Worm (Caenorhabditis elegans) whole organism, early embryonic: ENCODE data around the gene nhr-131.

Experiments
- ama-1 ChIP-seq: fragments of 150-350 bp; optimal IDR thresholded peaks from 2 replicates; lab custom pipeline; 2014
- ceh-13 ChIP-seq: fragments of 200-800 bp; sonication (Bioruptor generic); optimal IDR thresholded peaks from 2 replicates; lab custom pipeline; 2018; ENCODE audit warnings: mild to moderate bottlenecking, missing genetic modification characterization, missing compliant biosample characterization
- flt-1 ChIP-seq: fragments of 200-800 bp; sonication (Bioruptor generic); IDR thresholded peaks from 2 replicates; pipeline ENCODE4 v1.3.6; 2022; ENCODE audit warnings: missing genetic modification characterization, missing compliant biosample characterization
- hmg-4 ChIP-seq: fragments of 200-800 bp; sonication (Bioruptor generic); optimal IDR thresholded peaks from 2 replicates; lab custom pipeline; 2018; ENCODE audit warnings: mild to moderate bottlenecking, missing genetic modification characterization, missing compliant biosample characterization
- hnd-1 ChIP-seq: sonication (generic microtip); optimal IDR thresholded peaks from 2 replicates; lab custom pipeline; 2016; ENCODE audit warnings: missing genetic modification characterization, missing compliant biosample characterization
- pes-1 ChIP-seq: fragments of 200-800 bp; sonication (Bioruptor generic); IDR thresholded peaks from 2 replicates; pipeline ENCODE4 v1.3.6; 2022; ENCODE audit warnings: missing genetic modification reagents, missing genetic modification characterization, missing compliant biosample characterization
- scrt-1 ChIP-seq: fragments of 200-800 bp; sonication (Bioruptor generic); IDR thresholded peaks from 2 replicates; pipeline ENCODE4 v1.3.6; 2022; ENCODE audit warnings: missing genetic modification characterization, missing compliant biosample characterization
- sea-1 ChIP-seq: fragments of 200-800 bp; sonication (Bioruptor generic); conservative IDR thresholded peaks from 2 replicates; pipeline ENCODE4 v1.3.6; 2022; ENCODE audit warnings: missing genetic modification characterization, missing compliant biosample characterization
- tbx-11 ChIP-seq: fragments of 200-800 bp; sonication (Bioruptor generic); IDR thresholded peaks from 2 replicates; pipeline ENCODE4 v1.3.6; 2022; ENCODE audit warnings: missing genetic modification characterization, missing compliant biosample characterization
- tbx-37 ChIP-seq: fragments of 200-800 bp; sonication (Bioruptor generic); conservative IDR thresholded peaks from 2 replicates; pipeline ENCODE4 v1.3.6; 2022; ENCODE audit warnings: missing genetic modification reagents, missing genetic modification characterization, missing compliant biosample characterization

ce11 chrV:449685-450084, 44.5 kb upstream of the nhr-131 start, which contains the start of gene M02H5.8:
- TF ChIP-seq ama-1 (no peak), tbx-37 (GFP tag; lab: Robert Waterston, UW) (no peak), hnd-1 (no peak), flt-1 (GFP tag; lab: Robert Waterston, UW) (no peak), scrt-1 (no peak), tbx-11 (GFP tag; lab: Robert Waterston, UW) (no peak), pes-1 (GFP tag; lab: Robert Waterston, UW) (no peak), hmg-4 (GFP tag; lab: Kevin White, UChicago) (no peak), sea-1 (GFP tag; lab: Robert Waterston, UW) (no peak), ceh-13 (GFP tag; lab: Kevin White, UChicago) (no peak)
